Worm (Caenorhabditis elegans) whole organism, L4 larva: ENCODE data around the gene F52D2.6.
A peak's percentile ranks its signal among the peaks of the same experiment; 100 is the strongest.

ENCODE experiments used
- F10B5.3 ChIP-seq: sonication (generic microtip); optimal IDR thresholded peaks from 2 replicates; lab custom pipeline; 2016; ENCODE audit warnings: mild to moderate bottlenecking, missing genetic modification characterization, missing compliant biosample characterization
- F44E2.7 ChIP-seq: fragments of 200-800 bp; sonication (Bioruptor generic); IDR thresholded peaks from 2 replicates; pipeline ENCODE4 v2.1.2; 2022; ENCODE audit warnings: missing genetic modification characterization, missing compliant biosample characterization
- R02D3.7 ChIP-seq: fragments of 150-350 bp; sonication (generic microtip); optimal IDR thresholded peaks from 3 replicates; lab custom pipeline; 2014; ENCODE audit warnings: missing biosample characterization, missing genetic modification characterization
- ZK337.2 ChIP-seq: fragments of 200-800 bp; sonication (Bioruptor generic); IDR thresholded peaks from 2 replicates; pipeline ENCODE4 v1.3.6; 2022; ENCODE audit warnings: missing genetic modification reagents, missing genetic modification characterization, missing compliant biosample characterization
- aha-1 ChIP-seq: fragments of 150-350 bp; peaks from one replicate; lab custom pipeline; 2014; ENCODE audit warnings: missing biosample characterization, missing genetic modification characterization
- arid-1 ChIP-seq: fragments of 200-800 bp; sonication (Bioruptor generic); conservative IDR thresholded peaks from 2 replicates; pipeline ENCODE4 v1.3.6; 2022; ENCODE audit warnings: missing genetic modification reagents, missing genetic modification characterization, missing compliant biosample characterization
- attf-4 ChIP-seq: sonication (generic microtip); optimal IDR thresholded peaks from 3 replicates; lab custom pipeline; 2017; ENCODE audit warnings: missing biosample characterization, missing genetic modification characterization
- ceh-20 ChIP-seq: fragments of 200-800 bp; sonication (Bioruptor generic); IDR thresholded peaks from 2 replicates; pipeline ENCODE4 v1.3.6; 2022; ENCODE audit warnings: missing genetic modification reagents, missing genetic modification characterization, missing compliant biosample characterization
- ceh-28 ChIP-seq: fragments of 150-350 bp; optimal IDR thresholded peaks from 2 replicates; lab custom pipeline; 2014; ENCODE audit warnings: missing biosample characterization, missing genetic modification reagents, missing genetic modification characterization
- cey-2 ChIP-seq: sonication (generic microtip); optimal IDR thresholded peaks from 3 replicates; lab custom pipeline; 2017; ENCODE audit warnings: missing genetic modification characterization, mild to moderate bottlenecking, missing compliant biosample characterization, antibody characterized with exemption, borderline replicate concordance; ENCODE audit not compliant: insufficient read depth
- daf-12 ChIP-seq: fragments of 150-350 bp; optimal IDR thresholded peaks from 2 replicates; lab custom pipeline; 2014; ENCODE audit warnings: missing biosample characterization, missing genetic modification reagents, missing genetic modification characterization
- dmd-6 ChIP-seq: fragments of 200-800 bp; sonication (Bioruptor generic); IDR thresholded peaks from 2 replicates; pipeline ENCODE4 v1.3.6; 2022; ENCODE audit warnings: missing genetic modification reagents, missing genetic modification characterization, missing compliant biosample characterization
- dmd-8 ChIP-seq: fragments of 200-800 bp; sonication (Bioruptor generic); IDR thresholded peaks from 2 replicates; pipeline ENCODE4 v1.3.6; 2022; ENCODE audit warnings: missing genetic modification characterization, missing compliant biosample characterization
- dpl-1 ChIP-seq: fragments of 150-350 bp; optimal IDR thresholded peaks from 2 replicates; lab custom pipeline; 2014; ENCODE audit warnings: missing biosample characterization, missing genetic modification reagents, missing genetic modification characterization
- duxl-1 ChIP-seq: sonication (generic microtip); optimal IDR thresholded peaks from 2 replicates; lab custom pipeline; 2016; ENCODE audit warnings: mild to moderate bottlenecking, missing genetic modification characterization, moderate library complexity, missing compliant biosample characterization; ENCODE audit not compliant: poor library complexity
- dve-1 ChIP-seq: sonication (generic microtip); optimal IDR thresholded peaks from 2 replicates; lab custom pipeline; 2017; ENCODE audit warnings: antibody characterized with exemption, mild to moderate bottlenecking, missing genetic modification characterization, missing compliant biosample characterization; ENCODE audit not compliant: insufficient read depth
- egl-43 ChIP-seq: fragments of 200-800 bp; sonication (Bioruptor generic); IDR thresholded peaks from 2 replicates; pipeline ENCODE4 v1.3.6; 2022; ENCODE audit warnings: missing genetic modification reagents, missing genetic modification characterization, missing compliant biosample characterization
- hlh-30 ChIP-seq: sonication (generic microtip); optimal IDR thresholded peaks from 2 replicates; lab custom pipeline; 2017; ENCODE audit warnings: antibody characterized with exemption, mild to moderate bottlenecking, missing genetic modification characterization, missing compliant biosample characterization; ENCODE audit not compliant: insufficient read depth
- hmg-1.1 ChIP-seq: fragments of 200-800 bp; sonication (Bioruptor generic); IDR thresholded peaks from 2 replicates; pipeline ENCODE4 v1.3.6; 2022; ENCODE audit warnings: missing genetic modification reagents, missing genetic modification characterization, missing compliant biosample characterization
- lin-1 ChIP-seq: fragments of 200-800 bp; sonication (Bioruptor generic); IDR thresholded peaks from 2 replicates; pipeline ENCODE4 v1.3.6; 2022; ENCODE audit warnings: missing genetic modification reagents, missing genetic modification characterization, missing compliant biosample characterization
- lin-13 ChIP-seq: fragments of 150-350 bp; optimal IDR thresholded peaks from 2 replicates; lab custom pipeline; 2014; ENCODE audit warnings: missing biosample characterization, missing genetic modification reagents, missing genetic modification characterization
- lin-15B ChIP-seq: fragments of 150-350 bp; sonication (generic microtip); optimal IDR thresholded peaks from 3 replicates; lab custom pipeline; 2014; ENCODE audit warnings: missing biosample characterization, missing genetic modification characterization
- mdl-1 ChIP-seq, 2 experiments: fragments of 150-350 bp in 1 of 2; sonication (generic microtip) in 1 of 2; optimal IDR thresholded peaks; 2 replicates each; lab custom pipeline; 2014 to 2017; ENCODE audit warnings: missing biosample characterization in 2 of 2, missing genetic modification characterization in 2 of 2
- mep-1 ChIP-seq: fragments of 150-350 bp; sonication (generic microtip); optimal IDR thresholded peaks from 3 replicates; lab custom pipeline; 2014; ENCODE audit warnings: missing biosample characterization, missing genetic modification characterization
- mxl-3 ChIP-seq: fragments of 200-800 bp; sonication (Bioruptor generic); optimal IDR thresholded peaks from 2 replicates; lab custom pipeline; 2018; ENCODE audit warnings: mild to moderate bottlenecking, missing genetic modification characterization, missing compliant biosample characterization
- nhr-102 ChIP-seq: sonication (generic microtip); optimal IDR thresholded peaks from 2 replicates; lab custom pipeline; 2016; ENCODE audit warnings: mild to moderate bottlenecking, missing genetic modification characterization, moderate library complexity, missing compliant biosample characterization
- nhr-11 ChIP-seq: fragments of 150-350 bp; optimal IDR thresholded peaks from 2 replicates; lab custom pipeline; 2014; ENCODE audit warnings: missing biosample characterization, missing genetic modification characterization
- nhr-28 ChIP-seq: fragments of 150-350 bp; optimal IDR thresholded peaks from 2 replicates; lab custom pipeline; 2014; ENCODE audit warnings: missing biosample characterization, missing genetic modification characterization
- nhr-42 ChIP-seq: fragments of 200-800 bp; sonication (Bioruptor generic); IDR thresholded peaks from 2 replicates; pipeline ENCODE4 v1.3.6; 2022; ENCODE audit warnings: missing genetic modification characterization, missing compliant biosample characterization
- nhr-48 ChIP-seq: sonication (generic microtip); optimal IDR thresholded peaks from 2 replicates; lab custom pipeline; 2016; ENCODE audit warnings: mild to moderate bottlenecking, missing genetic modification characterization, missing compliant biosample characterization
- nhr-6 ChIP-seq: fragments of 150-350 bp; optimal IDR thresholded peaks from 2 replicates; lab custom pipeline; 2014; ENCODE audit warnings: missing biosample characterization, missing genetic modification characterization
- pha-4 ChIP-seq, 2 experiments: fragments of 150-350 bp in 1 of 2; fragments of 200-800 bp in 1 of 2; sonication (Bioruptor generic) in 1 of 2; IDR thresholded peaks in 1 of 2; optimal IDR thresholded peaks in 1 of 2; 2 replicates each; pipeline versions ENCODE4 v1.3.6 to Lab custom; 2014 to 2022; ENCODE audit warnings: missing genetic modification characterization in 2 of 2, missing genetic modification reagents in 2 of 2, missing biosample characterization in 1 of 2, missing compliant biosample characterization in 1 of 2
- rbr-2 ChIP-seq: sonication (generic microtip); optimal IDR thresholded peaks from 2 replicates; lab custom pipeline; 2016; ENCODE audit warnings: missing genotype, missing genetic modification characterization, missing compliant biosample characterization
- saeg-2 ChIP-seq: fragments of 200-800 bp; sonication (Bioruptor generic); IDR thresholded peaks from 2 replicates; pipeline ENCODE4 v1.3.6; 2022; ENCODE audit warnings: missing genetic modification reagents, missing genetic modification characterization, missing compliant biosample characterization
- set-16 ChIP-seq: fragments of 200-800 bp; sonication (Bioruptor generic); IDR thresholded peaks from 2 replicates; pipeline ENCODE4 v1.3.6; 2022; ENCODE audit warnings: missing genetic modification reagents, missing genetic modification characterization, missing compliant biosample characterization
- skn-1 ChIP-seq: fragments of 150-350 bp; optimal IDR thresholded peaks from 2 replicates; lab custom pipeline; 2014; ENCODE audit warnings: missing biosample characterization, missing genetic modification characterization
- snpc-1.2 ChIP-seq: fragments of 200-800 bp; sonication (Bioruptor generic); IDR thresholded peaks from 2 replicates; pipeline ENCODE4 v1.3.6; 2022; ENCODE audit warnings: missing genetic modification reagents, missing genetic modification characterization, missing compliant biosample characterization
- spr-3 ChIP-seq: fragments of 200-800 bp; sonication (Bioruptor generic); optimal IDR thresholded peaks from 2 replicates; lab custom pipeline; 2018; ENCODE audit warnings: mild to moderate bottlenecking, missing genetic modification characterization, missing compliant biosample characterization
- tag-97 ChIP-seq: fragments of 200-800 bp; sonication (Bioruptor generic); IDR thresholded peaks from 2 replicates; pipeline ENCODE4 v1.3.6; 2022; ENCODE audit warnings: missing genetic modification characterization, missing compliant biosample characterization
- tra-1 ChIP-seq: fragments of 200-800 bp; sonication (Bioruptor generic); IDR thresholded peaks from 2 replicates; pipeline ENCODE4 v1.3.6; 2022; ENCODE audit warnings: missing genetic modification reagents, missing genetic modification characterization, missing compliant biosample characterization
- unc-62 ChIP-seq, 3 experiments: fragments of 150-350 bp in 1 of 3; sonication (generic microtip); optimal IDR thresholded peaks in 2 of 3; peaks in 1 of 3; 1 replicate in 1 of 3; 2 replicates in 2 of 3; lab custom pipeline; 2014 to 2017; ENCODE audit warnings: missing biosample characterization in 3 of 3, missing genetic modification characterization in 3 of 3, missing genetic modification reagents in 3 of 3, missing genotype in 1 of 3
- vab-7 ChIP-seq: fragments of 200-800 bp; sonication (Bioruptor generic); IDR thresholded peaks from 2 replicates; pipeline ENCODE4 v1.3.6; 2022; ENCODE audit warnings: missing genetic modification reagents, missing genetic modification characterization, missing compliant biosample characterization
- zag-1 ChIP-seq: fragments of 150-350 bp; optimal IDR thresholded peaks from 2 replicates; lab custom pipeline; 2014; ENCODE audit warnings: missing biosample characterization, missing genetic modification characterization
- zfp-2 ChIP-seq: sonication (generic microtip); optimal IDR thresholded peaks from 2 replicates; lab custom pipeline; 2016; ENCODE audit warnings: mild to moderate bottlenecking, missing genetic modification characterization, missing compliant biosample characterization
- zip-11 ChIP-seq: fragments of 200-800 bp; sonication (Bioruptor generic); IDR thresholded peaks from 2 replicates; pipeline ENCODE4 v1.3.6; 2022; ENCODE audit warnings: missing genetic modification characterization, missing compliant biosample characterization
- ztf-11 ChIP-seq: fragments of 150-350 bp; optimal IDR thresholded peaks from 2 replicates; lab custom pipeline; 2014; ENCODE audit warnings: missing biosample characterization, missing genetic modification characterization
- ztf-7 ChIP-seq: fragments of 150-350 bp; optimal IDR thresholded peaks from 2 replicates; lab custom pipeline; 2014; ENCODE audit warnings: missing biosample characterization, missing genetic modification characterization

F52D2.6 gene

DNA sequence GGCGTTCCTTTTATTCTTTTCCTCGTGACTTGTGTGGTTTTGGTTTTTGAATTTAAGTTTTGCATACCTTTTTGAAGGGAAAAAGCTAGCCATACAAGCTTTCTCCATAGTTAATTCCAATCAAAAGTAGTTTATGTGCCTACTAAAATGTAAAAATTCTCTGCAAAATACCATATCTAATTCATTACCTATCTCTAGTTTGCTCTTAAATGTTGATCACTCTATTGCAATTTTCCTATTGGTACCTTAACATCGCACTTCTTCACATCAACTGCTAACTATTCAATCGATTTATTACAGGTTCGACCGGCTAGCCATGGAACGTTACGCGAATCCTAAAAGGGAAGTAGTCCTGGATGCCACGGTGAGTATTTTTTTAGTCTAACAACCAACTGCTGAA, 13.5 kb upstream of the F52D2.6 start, which contains the start of gene F52D2.7:
Gene F52D2.7, plus strand, starts transcription at position 301 of the 400 bp plus-strand sequence.
- TF ChIP-seq mep-1 (no peak), dmd-6 (GFP tag; lab: Robert Waterston, UW) (no peak), zip-11 (GFP tag; lab: Robert Waterston, UW) (no peak), snpc-1.2 (no peak), ztf-11 (tag; lab: Kevin White, UChicago) (no peak), arid-1 (no peak), R02D3.7 (tag; lab: Kevin White, UChicago) (no peak), saeg-2 (GFP tag; lab: Robert Waterston, UW) (no peak), F10B5.3 (no peak), nhr-102 (tag; lab: Kevin White, UChicago) (no peak)

ce11 chrX:1964411-1964810, 11.4 kb upstream of the F52D2.6 start:
- no peak for TF ChIP-seq mep-1
- TF ChIP-seq unc-62 (GFP tag; optimal IDR thresholded peaks at IDR 0.05 in 1 of 2; lab: Kevin White, UChicago), result peak in 1 of 2 experiments; percentile 19
- TF ChIP-seq unc-62 (tag; optimal IDR thresholded peaks at IDR 0.05; lab: Kevin White, UChicago), result no peak
- TF ChIP-seq aha-1 (tag; lab: Kevin White, UChicago), result peak; percentile 28
- TF ChIP-seq set-16 (GFP tag; lab: Robert Waterston, UW), result peak; percentile 74
- TF ChIP-seq, all 104 proteins: peak for 3

ce11 chrX:1964828-1965227, 11.0 kb upstream of the F52D2.6 start:
- TF ChIP-seq ceh-28 (tag; lab: Kevin White, UChicago) (no peak), lin-15B (tag; lab: Kevin White, UChicago) (no peak), egl-43 (GFP tag; lab: Robert Waterston, UW) (no peak), nhr-42 (GFP tag; lab: Robert Waterston, UW) (no peak), daf-12 (tag; lab: Kevin White, UChicago) (no peak), zag-1 (tag; lab: Kevin White, UChicago) (no peak), ZK337.2 (no peak), tra-1 (no peak), vab-7 (GFP tag; lab: Robert Waterston, UW) (no peak), spr-3 (no peak), set-16 (GFP tag; lab: Robert Waterston, UW) (no peak), F44E2.7 (no peak), dve-1 (tag; lab: Kevin White, UChicago) (no peak), pha-4 (GFP tag; IDR thresholded peaks at IDR 0.05; lab: Robert Waterston, UW) (no peak), pha-4 (tag; optimal IDR thresholded peaks at IDR 0.05; lab: Kevin White, UChicago) (no peak), rbr-2 (tag; lab: Kevin White, UChicago) (peak; percentile 1), mep-1 (no peak), mdl-1 (tag; optimal IDR thresholded peaks at IDR 0.05; lab: Kevin White, UChicago) (peak in 1 of 2 experiments; percentile 37), skn-1 (no peak), tag-97 (GFP tag; lab: Robert Waterston, UW) (no peak), nhr-28 (tag; lab: Kevin White, UChicago) (peak; percentile 14), zfp-2 (tag; lab: Kevin White, UChicago) (no peak), mxl-3 (GFP tag; lab: Kevin White, UChicago) (no peak), attf-4 (tag; lab: Kevin White, UChicago) (no peak), ceh-20 (no peak), duxl-1 (tag; lab: Kevin White, UChicago) (peak; percentile 95), aha-1 (tag; lab: Kevin White, UChicago) (peak; percentile 93), lin-13 (GFP tag; lab: Kevin White, UChicago) (no peak), hlh-30 (tag; lab: Kevin White, UChicago) (peak; percentile 55), nhr-11 (tag; lab: Kevin White, UChicago) (no peak), dmd-8 (GFP tag; lab: Robert Waterston, UW) (no peak), nhr-6 (tag; lab: Kevin White, UChicago) (peak; percentile 6), nhr-48 (tag; lab: Kevin White, UChicago) (no peak), ztf-7 (tag; lab: Kevin White, UChicago) (no peak), dmd-6 (GFP tag; lab: Robert Waterston, UW) (no peak), hmg-1.1 (GFP tag; lab: Robert Waterston, UW) (peak; percentile 68), lin-1 (GFP tag; lab: Robert Waterston, UW) (no peak), cey-2 (no peak), dpl-1 (GFP tag; lab: Kevin White, UChicago) (peak; percentile 50), zip-11 (GFP tag; lab: Robert Waterston, UW) (no peak), nhr-102 (tag; lab: Kevin White, UChicago) (no peak)
